Fruit fly (Drosophila melanogaster): ENCODE measurements around the gene CG34177.

Gene CG34177

dm6 chr2L:4448582-4449016 lies 14.9 kb downstream of the CG34177 start, which contains the start of gene MFS18 (continued):
- peak; percentile 99 for TF ChIP-seq CG18599 (GFP tag; optimal IDR thresholded peaks at IDR 0.05)
- TF ChIP-seq repo (GFP tag; optimal IDR thresholded peaks at IDR 0.05): peak; percentile 91
- TF ChIP-seq CG7357 (GFP tag; IDR thresholded peaks at IDR 0.05): peak; percentile 96
- peak; percentile 97 for TF ChIP-seq BtbVII (GFP tag; optimal IDR thresholded peaks at IDR 0.05)
- peak; percentile 94 for TF ChIP-seq CG12104 (GFP tag; optimal IDR thresholded peaks at IDR 0.05)
- peak; percentile 89 for TF ChIP-seq CG11723 (GFP tag; optimal IDR thresholded peaks at IDR 0.05)
- peak; percentile 99 for TF ChIP-seq CG6689 (GFP tag; IDR thresholded peaks at IDR 0.05)
- TF ChIP-seq gcm (GFP tag; optimal IDR thresholded peaks at IDR 0.05): peak; percentile 96
- TF ChIP-seq twi (tag; optimal IDR thresholded peaks at IDR 0.05): peak; percentile 70
- peak; percentile 92 for TF ChIP-seq B-H2 (GFP tag; optimal IDR thresholded peaks at IDR 0.05)
- peak; percentile 66 for TF ChIP-seq NC2β (GFP tag; optimal IDR thresholded peaks at IDR 0.05)
- TF ChIP-seq slbo (GFP tag; IDR thresholded peaks at IDR 0.05): peak; percentile 99
- TF ChIP-seq odd (GFP tag; optimal IDR thresholded peaks at IDR 0.05): peak; percentile 85
- TF ChIP-seq NfI (GFP tag; optimal IDR thresholded peaks at IDR 0.05): peak; percentile 92
- TF ChIP-seq CG2889 (GFP tag; IDR thresholded peaks at IDR 0.05): peak; percentile 97
- TF ChIP-seq tna (GFP tag; IDR thresholded peaks at IDR 0.05; ENCODE audit: partially characterized antibody): peak; percentile 76
- TF ChIP-seq CG4730 (GFP tag; IDR thresholded peaks at IDR 0.05): peak; percentile 99
- TF ChIP-seq Max (GFP tag; optimal IDR thresholded peaks at IDR 0.05): peak; percentile 99
- peak; percentile 96 for TF ChIP-seq bowl (GFP tag; IDR thresholded peaks at IDR 0.05)
- peak; percentile 98 for TF ChIP-seq Hr3 (GFP tag; optimal IDR thresholded peaks at IDR 0.05)
- peak; percentile 97 for TF ChIP-seq az2 (GFP tag; optimal IDR thresholded peaks at IDR 0.05)
- peak; percentile 91 for TF ChIP-seq nom (GFP tag; optimal IDR thresholded peaks at IDR 0.05)
- peak; percentile 58 for TF ChIP-seq emc (GFP tag; optimal IDR thresholded peaks at IDR 0.05)
- peak; percentile 89 for TF ChIP-seq onecut (GFP tag; IDR thresholded peaks at IDR 0.05)
- TF ChIP-seq CG2712 (tag; optimal IDR thresholded peaks at IDR 0.05): peak; percentile 100
- TF ChIP-seq CG5180 (GFP tag; optimal IDR thresholded peaks at IDR 0.05): peak; percentile 86
- TF ChIP-seq CG6791 (GFP tag; IDR thresholded peaks at IDR 0.05; ENCODE audit: partially characterized antibody): peak; percentile 88
- TF ChIP-seq HLHmδ (GFP tag; optimal IDR thresholded peaks at IDR 0.05): no peak
- TF ChIP-seq CG13287 (GFP tag; IDR thresholded peaks at IDR 0.05; ENCODE audit: partially characterized antibody): peak; percentile 67
- peak; percentile 65 for TF ChIP-seq disco-r (GFP tag; optimal IDR thresholded peaks at IDR 0.05)
- TF ChIP-seq gcm2 (GFP tag; optimal IDR thresholded peaks at IDR 0.05): peak; percentile 73
- peak; percentile 98 for TF ChIP-seq jigr1 (GFP tag; IDR thresholded peaks at IDR 0.05)
- peak; percentile 77; the same call in 2 of the 3 replicates for TF ChIP-seq z (GFP tag; IDR thresholded peaks at IDR 0.05)
- peak; percentile 98 for TF ChIP-seq CG11093 (GFP tag; IDR thresholded peaks at IDR 0.05)
- peak; percentile 98 for TF ChIP-seq Rfx (GFP tag; IDR thresholded peaks at IDR 0.05)
- peak; percentile 99 for TF ChIP-seq ttk (GFP tag; IDR thresholded peaks at IDR 0.05)
- peak; percentile 43; the same call in 1 of the 2 replicates for TF ChIP-seq sna (GFP tag; IDR thresholded peaks at IDR 0.05; ENCODE audit: partially characterized antibody)
- TF ChIP-seq mld (GFP tag; IDR thresholded peaks at IDR 0.05; ENCODE audit: partially characterized antibody): peak; percentile 71; the same call in 1 of the 3 replicates
- peak; percentile 87 for TF ChIP-seq Nf-YC (tag; optimal IDR thresholded peaks at IDR 0.05)
- TF ChIP-seq Myb (GFP tag; optimal IDR thresholded peaks at IDR 0.05): peak; percentile 88
- peak; percentile 98 for TF ChIP-seq CG6272 (GFP tag; IDR thresholded peaks at IDR 0.05)
- TF ChIP-seq ato (GFP tag; IDR thresholded peaks at IDR 0.05; ENCODE audit: partially characterized antibody): peak; percentile 92
- TF ChIP-seq CG2202 (tag; optimal IDR thresholded peaks at IDR 0.05): peak; percentile 95
- peak; percentile 93 for TF ChIP-seq CG8924 (tag; optimal IDR thresholded peaks at IDR 0.05)
- peak; percentile 96 for TF ChIP-seq scrt (GFP tag; optimal IDR thresholded peaks at IDR 0.05)
- TF ChIP-seq D (optimal IDR thresholded peaks at IDR 0.05): no peak
- TF ChIP-seq D (GFP tag; optimal IDR thresholded peaks at IDR 0.05): peak; percentile 99
- peak; percentile 86 for TF ChIP-seq Adf1 (GFP tag; IDR thresholded peaks at IDR 0.05)
- TF ChIP-seq Trl (optimal IDR thresholded peaks at IDR 0.05): no peak
- TF ChIP-seq Trl (GFP tag; optimal IDR thresholded peaks at IDR 0.05): peak; percentile 79
- peak; percentile 64 for TF ChIP-seq CG9797 (GFP tag; optimal IDR thresholded peaks at IDR 0.05)

Measured in whole organism, embryonic.